Fruit fly (Drosophila melanogaster) whole organism, embryonic: ENCODE measurements around the gene sif.

Experiments
- BEAF-32 ChIP-seq: fragments of 200-800 bp; sonication (Bioruptor generic); optimal IDR thresholded peaks from 3 replicates; lab custom pipeline; 2017; ENCODE audit warnings: missing biosample characterization, missing genetic modification characterization, mild to moderate bottlenecking, moderate library complexity, missing genetic modification reagents
- CG10431 ChIP-seq: fragments of 200-800 bp; sonication (Bioruptor generic); optimal IDR thresholded peaks from 3 replicates; lab custom pipeline; 2018; ENCODE audit warnings: missing biosample characterization, mild to moderate bottlenecking, missing genetic modification characterization
- CG12299 ChIP-seq: fragments of 200-800 bp; sonication (Bioruptor generic); optimal IDR thresholded peaks from 2 replicates; lab custom pipeline; 2018; ENCODE audit warnings: missing biosample characterization, mild to moderate bottlenecking, missing genetic modification characterization
- CG12659 ChIP-seq: fragments of 200-800 bp; sonication (Bioruptor generic); optimal IDR thresholded peaks from 3 replicates; lab custom pipeline; 2017; ENCODE audit warnings: mild to moderate bottlenecking, missing biosample characterization, missing genetic modification reagents, missing genetic modification characterization
- CG15514 ChIP-seq: fragments of 200-800 bp; sonication (Bioruptor generic); optimal IDR thresholded peaks from 3 replicates; lab custom pipeline; 2017; ENCODE audit warnings: missing biosample characterization, missing genetic modification characterization, mild to moderate bottlenecking, moderate library complexity, missing genetic modification reagents
- CG17802 ChIP-seq: fragments of 200-800 bp; sonication (Bioruptor generic); optimal IDR thresholded peaks from 2 replicates; lab custom pipeline; 2018; ENCODE audit warnings: missing biosample characterization, mild to moderate bottlenecking, missing genetic modification characterization, moderate library complexity
- CG18262 ChIP-seq: fragments of 200-800 bp; optimal IDR thresholded peaks from 3 replicates; lab custom pipeline; 2019; ENCODE audit warnings: missing biosample characterization, mild to moderate bottlenecking, missing genetic modification characterization, moderate library complexity
- CG2712 ChIP-seq: fragments of 200-800 bp; optimal IDR thresholded peaks from 3 replicates; lab custom pipeline; 2019; ENCODE audit warnings: missing biosample characterization, mild to moderate bottlenecking, missing genetic modification characterization, moderate library complexity
- CG32767 ChIP-seq: fragments of 200-800 bp; sonication (Bioruptor generic); IDR thresholded peaks from 2 replicates; pipeline ENCODE4 v1.3.6; 2022; ENCODE audit warnings: missing biosample characterization, missing genetic modification characterization
- CG32772 ChIP-seq: fragments of 200-800 bp; sonication (Bioruptor generic); IDR thresholded peaks from 2 replicates; pipeline ENCODE4 v1.3.6; 2022; ENCODE audit warnings: missing biosample characterization, missing genetic modification characterization
- CG6654 ChIP-seq: fragments of 200-800 bp; sonication (Bioruptor generic); optimal IDR thresholded peaks from 2 replicates; lab custom pipeline; 2017; ENCODE audit warnings: missing biosample characterization, mild to moderate bottlenecking, missing genetic modification characterization
- CG7271 ChIP-seq: fragments of 200-800 bp; sonication (Bioruptor generic); optimal IDR thresholded peaks from 2 replicates; lab custom pipeline; 2018; ENCODE audit warnings: missing biosample characterization, mild to moderate bottlenecking, missing genetic modification characterization, moderate library complexity
- CG8281 ChIP-seq: fragments of 200-800 bp; sonication (Bioruptor generic); optimal IDR thresholded peaks from 2 replicates; lab custom pipeline; 2018; ENCODE audit warnings: missing biosample characterization, mild to moderate bottlenecking, missing genetic modification characterization, moderate library complexity
- CG8924 ChIP-seq: fragments of 200-800 bp; optimal IDR thresholded peaks from 3 replicates; lab custom pipeline; 2019; ENCODE audit warnings: missing biosample characterization, mild to moderate bottlenecking, missing genetic modification characterization, moderate library complexity
- Chrac-16 ChIP-seq: fragments of 200-800 bp; sonication (Bioruptor generic); optimal IDR thresholded peaks from 3 replicates; lab custom pipeline; 2016; ENCODE audit warnings: missing biosample characterization, missing genetic modification characterization
- Deaf1 ChIP-seq: fragments of 200-800 bp; optimal IDR thresholded peaks from 3 replicates; lab custom pipeline; 2019; ENCODE audit warnings: missing biosample characterization, mild to moderate bottlenecking, missing genetic modification characterization, moderate library complexity
- Dp ChIP-seq: fragments of 200-800 bp; sonication (Bioruptor generic); optimal IDR thresholded peaks from 2 replicates; lab custom pipeline; 2018; ENCODE audit warnings: missing biosample characterization, mild to moderate bottlenecking, missing genetic modification characterization, moderate library complexity
- Dref ChIP-seq: fragments of 200-800 bp; sonication (Bioruptor generic); IDR thresholded peaks from 2 replicates; pipeline ENCODE4 v1.3.6; 2022; ENCODE audit warnings: missing biosample characterization, missing genetic modification characterization
- E2f1 ChIP-seq: fragments of 200-800 bp; sonication (Bioruptor generic); IDR thresholded peaks from 2 replicates; pipeline ENCODE4 v1.3.6; 2022; ENCODE audit warnings: missing biosample characterization, missing genetic modification characterization
- Ets97D ChIP-seq: fragments of 200-800 bp; sonication (Bioruptor generic); optimal IDR thresholded peaks from 3 replicates; lab custom pipeline; 2016; ENCODE audit warnings: missing biosample characterization, missing genetic modification characterization
- Fer1 ChIP-seq: fragments of 200-800 bp; sonication (Bioruptor generic); optimal IDR thresholded peaks from 2 replicates; lab custom pipeline; 2017; ENCODE audit warnings: missing biosample characterization, mild to moderate bottlenecking, missing genetic modification characterization
- HmgZ ChIP-seq: fragments of 200-800 bp; sonication (Bioruptor generic); optimal IDR thresholded peaks from 2 replicates; lab custom pipeline; 2018; ENCODE audit warnings: missing biosample characterization, mild to moderate bottlenecking, missing genetic modification characterization
- Hmr ChIP-seq: fragments of 200-800 bp; sonication (Bioruptor generic); optimal IDR thresholded peaks from 3 replicates; lab custom pipeline; 2017; ENCODE audit warnings: mild to moderate bottlenecking, missing biosample characterization, missing genetic modification reagents, missing genetic modification characterization
- Hr78 ChIP-seq, 2 experiments: fragments of 200-800 bp in 1 of 2; fragments of >200 bp in 1 of 2; sonication (Bioruptor generic) in 1 of 2; optimal IDR thresholded peaks; 2 replicates each; lab custom pipeline; 2017 to 2019; ENCODE audit warnings: missing biosample characterization in 2 of 2, missing genetic modification characterization in 2 of 2, mild to moderate bottlenecking in 1 of 2, moderate library complexity in 1 of 2
- NC2β ChIP-seq: fragments of 200-800 bp; sonication (Bioruptor generic); optimal IDR thresholded peaks from 2 replicates; lab custom pipeline; 2016; ENCODE audit warnings: missing biosample characterization, missing genetic modification characterization
- Sox102F ChIP-seq: fragments of 200-800 bp; sonication (Bioruptor generic); optimal IDR thresholded peaks from 2 replicates; lab custom pipeline; 2018; ENCODE audit warnings: missing biosample characterization, mild to moderate bottlenecking, missing genetic modification characterization, moderate library complexity
- Stat92E ChIP-seq, 3 experiments: fragments of >200 bp in 2 of 3; fragments of 200-800 bp in 1 of 3; sonication (Bioruptor generic) in 1 of 3; optimal IDR thresholded peaks; 2 replicates each; lab custom pipeline; 2017 to 2019; ENCODE audit warnings: missing biosample characterization in 3 of 3, missing genetic modification characterization in 3 of 3, mild to moderate bottlenecking in 1 of 3, moderate library complexity in 1 of 3
- amos ChIP-seq: fragments of 200-800 bp; sonication (Bioruptor generic); IDR thresholded peaks from 2 replicates; pipeline ENCODE4 v1.3.6; 2022; ENCODE audit warnings: missing biosample characterization, missing genetic modification characterization; ENCODE audit not compliant: partially characterized antibody
- bbx ChIP-seq: fragments of 200-800 bp; sonication (Bioruptor generic); IDR thresholded peaks from 2 replicates; pipeline ENCODE4 v1.3.6; 2022; ENCODE audit warnings: missing biosample characterization, missing genetic modification characterization; ENCODE audit not compliant: partially characterized antibody
- ci ChIP-seq: fragments of 200-800 bp; sonication (Bioruptor generic); IDR thresholded peaks from 3 replicates; pipeline ENCODE4 v1.3.6; 2022; ENCODE audit warnings: missing biosample characterization, missing genetic modification characterization
- corto ChIP-seq: fragments of 200-800 bp; sonication (Bioruptor generic); optimal IDR thresholded peaks from 2 replicates; lab custom pipeline; 2016; ENCODE audit warnings: missing biosample characterization, mild to moderate bottlenecking, missing genetic modification characterization, moderate library complexity
- crol ChIP-seq: fragments of 200-800 bp; sonication (Bioruptor generic); IDR thresholded peaks from 2 replicates; pipeline ENCODE4 v1.3.6; 2022; ENCODE audit warnings: missing biosample characterization, missing genetic modification characterization
- dati ChIP-seq: fragments of 200-800 bp; sonication (Bioruptor generic); IDR thresholded peaks from 2 replicates; pipeline ENCODE4 v1.3.6; 2022; ENCODE audit warnings: missing biosample characterization, missing genetic modification characterization
- dysf ChIP-seq: fragments of 200-800 bp; sonication (Bioruptor generic); IDR thresholded peaks from 3 replicates; pipeline ENCODE4 v1.3.6; 2022; ENCODE audit warnings: missing biosample characterization, missing genetic modification characterization
- eve ChIP-seq, 2 experiments: fragments of >200 bp; optimal IDR thresholded peaks; 2 replicates each; lab custom pipeline; 2017; ENCODE audit warnings: missing biosample characterization in 2 of 2, missing genetic modification characterization in 2 of 2
- grau ChIP-seq: fragments of 200-800 bp; optimal IDR thresholded peaks from 3 replicates; lab custom pipeline; 2019; ENCODE audit warnings: missing biosample characterization, mild to moderate bottlenecking, missing genetic modification characterization, moderate library complexity
- lilli ChIP-seq: fragments of 200-800 bp; sonication (Bioruptor generic); optimal IDR thresholded peaks from 3 replicates; lab custom pipeline; 2016; ENCODE audit warnings: missing biosample characterization, missing genetic modification characterization
- nmo ChIP-seq: fragments of 200-800 bp; sonication (Bioruptor generic); optimal IDR thresholded peaks from 2 replicates; lab custom pipeline; 2018; ENCODE audit warnings: missing biosample characterization, mild to moderate bottlenecking, missing genetic modification characterization, moderate library complexity
- pzg ChIP-seq: fragments of 200-800 bp; sonication (Bioruptor generic); optimal IDR thresholded peaks from 3 replicates; lab custom pipeline; 2018; ENCODE audit warnings: missing biosample characterization, mild to moderate bottlenecking, missing genetic modification characterization, moderate library complexity
- ranshi ChIP-seq: fragments of 200-800 bp; sonication (Bioruptor generic); IDR thresholded peaks from 2 replicates; pipeline ENCODE4 v1.3.6; 2022; ENCODE audit warnings: missing biosample characterization, missing genetic modification characterization
- slbo ChIP-seq: fragments of 200-800 bp; sonication (Bioruptor generic); IDR thresholded peaks from 2 replicates; pipeline ENCODE4 v1.3.6; 2022; ENCODE audit warnings: missing biosample characterization, missing genetic modification characterization
- stwl ChIP-seq: fragments of 200-800 bp; sonication (Bioruptor generic); optimal IDR thresholded peaks from 3 replicates; lab custom pipeline; 2018; ENCODE audit warnings: missing biosample characterization, mild to moderate bottlenecking, missing genetic modification characterization, moderate library complexity
- zen2 ChIP-seq: fragments of 200-800 bp; sonication (Bioruptor generic); IDR thresholded peaks from 3 replicates; pipeline ENCODE4 v1.3.6; 2022; ENCODE audit warnings: missing biosample characterization, missing genetic modification characterization; ENCODE audit not compliant: partially characterized antibody
- zf30C ChIP-seq: fragments of 200-800 bp; sonication (Bioruptor generic); optimal IDR thresholded peaks from 3 replicates; lab custom pipeline; 2018; ENCODE audit warnings: missing biosample characterization, mild to moderate bottlenecking, missing genetic modification characterization

sif gene

dm6 chr3L:5751740-5752579, 94.2 kb downstream of the sif start, which contains the start of gene DnaJ-1 (continued):
- peak; percentile 97 for TF ChIP-seq zen2 (GFP tag; lab: Robert Waterston, UW)
- TF ChIP-seq lilli (GFP tag; lab: Kevin White, UChicago), result peak; percentile 28
- TF ChIP-seq CG10431 (GFP tag; lab: Kevin White, UChicago), result peak; percentile 26
- TF ChIP-seq eve (GFP tag; optimal IDR thresholded peaks at IDR 0.05; lab: Kevin White, UChicago), result no peak
- peak; percentile 98 for TF ChIP-seq BEAF-32 (GFP tag; lab: Kevin White, UChicago)
- no peak for TF ChIP-seq ranshi (GFP tag; lab: Robert Waterston, UW)
- TF ChIP-seq Chrac-16 (GFP tag; lab: Kevin White, UChicago), result no peak
- TF ChIP-seq corto (GFP tag; lab: Kevin White, UChicago), result peak; percentile 55
- no peak for TF ChIP-seq CG8281
- no peak for TF ChIP-seq CG32772 (GFP tag; lab: Robert Waterston, UW)
- TF ChIP-seq Sox102F (GFP tag; lab: Kevin White, UChicago), result no peak

- TF ChIP-seq nmo (GFP tag; lab: Kevin White, UChicago) (peak; percentile 0), HmgZ (tag; lab: Kevin White, UChicago) (peak; percentile 62), CG32767 (GFP tag; lab: Robert Waterston, UW) (peak; percentile 49; the same call in 1 of the 2 replicates), stwl (tag; lab: Kevin White, UChicago) (peak; percentile 32), amos (GFP tag; lab: Robert Waterston, UW) (peak; percentile 27; the same call in 1 of the 2 replicates), E2f1 (GFP tag; lab: Robert Waterston, UW) (no peak), Ets97D (peak; percentile 3), NC2β (peak; percentile 34), Stat92E (GFP tag; optimal IDR thresholded peaks at IDR 0.05; lab: Kevin White, UChicago) (peak in 1 of 3 experiments; percentile 29), dati (GFP tag; lab: Robert Waterston, UW) (no peak), zf30C (GFP tag; lab: Kevin White, UChicago) (peak; percentile 63), CG18262 (no peak), CG7271 (tag; lab: Kevin White, UChicago) (no peak), Deaf1 (peak; percentile 73), pzg (GFP tag; lab: Kevin White, UChicago) (peak; percentile 83), CG2712 (tag; lab: Kevin White, UChicago) (peak; percentile 32), crol (GFP tag; lab: Robert Waterston, UW) (peak; percentile 61), CG17802 (tag; lab: Kevin White, UChicago) (no peak), CG15514 (GFP tag; lab: Kevin White, UChicago) (peak; percentile 23), Dp (GFP tag; lab: Kevin White, UChicago) (peak; percentile 54), Dref (GFP tag; lab: Robert Waterston, UW) (peak; percentile 39; the same call in 1 of the 2 replicates), bbx (no peak; the same call in 1 of the 2 replicates), grau (no peak), Hr78 (GFP tag; optimal IDR thresholded peaks at IDR 0.05; lab: Kevin White, UChicago) (peak in 1 of 2 experiments; percentile 97), Fer1 (GFP tag; lab: Kevin White, UChicago) (peak; percentile 58), CG6654 (no peak), CG12659 (GFP tag; lab: Kevin White, UChicago) (peak; percentile 38), slbo (GFP tag; lab: Robert Waterston, UW) (peak; percentile 25; the same call in 1 of the 2 replicates), ci (GFP tag; lab: Robert Waterston, UW) (0 out of 3 replicates have a peak, but pooled peaks have one; percentile 12), Hmr (peak; percentile 28), CG12299 (tag; lab: Kevin White, UChicago) (peak; percentile 16), dysf (GFP tag; lab: Robert Waterston, UW) (0 out of 3 replicates have a peak, but pooled peaks have one; percentile 6), CG8924 (tag; lab: Kevin White, UChicago) (peak; percentile 11)
Observed at dm6 chr3L:5752903-5753604, 95.3 kb downstream of the sif start, which contains the start of gene Usp47. Usp47 (plus strand) TSS chr3L:5752973.
